Fruit fly (Drosophila melanogaster) whole organism, pupa: Measurements from ENCODE around the gene Adk2.

Experiments used
- CG10348 ChIP-seq: fragments of 200-800 bp; sonication (Bioruptor generic); IDR thresholded peaks from 2 replicates; pipeline ENCODE4 v1.3.6; 2022; ENCODE audit warnings: missing biosample characterization, missing genetic modification characterization
- CG8159 ChIP-seq: fragments of 200-800 bp; sonication (Bioruptor generic); optimal IDR thresholded peaks from 3 replicates; lab custom pipeline; 2018; ENCODE audit warnings: missing biosample characterization, mild to moderate bottlenecking, missing genetic modification characterization, moderate library complexity
- CG9948 ChIP-seq: fragments of 200-800 bp; sonication (Bioruptor generic); optimal IDR thresholded peaks from 2 replicates; lab custom pipeline; 2018; ENCODE audit warnings: missing biosample characterization, mild to moderate bottlenecking, missing genetic modification characterization, moderate library complexity
- EcR ChIP-seq: fragments of 200-800 bp; sonication (Bioruptor generic); optimal IDR thresholded peaks from 3 replicates; lab custom pipeline; 2019; ENCODE audit warnings: missing biosample characterization, missing genetic modification characterization, mild to moderate bottlenecking, moderate library complexity, missing genetic modification reagents
- gl ChIP-seq: fragments of 200-800 bp; sonication (Bioruptor generic); optimal IDR thresholded peaks from 2 replicates; lab custom pipeline; 2018; ENCODE audit warnings: missing biosample characterization, mild to moderate bottlenecking, missing genetic modification characterization

- TF ChIP-seq CG10348 (GFP tag; lab: Robert Waterston, UW) (no peak), CG9948 (tag; lab: Kevin White, UChicago) (no peak), CG8159 (tag; lab: Kevin White, UChicago) (no peak), gl (no peak), EcR (GFP tag; lab: Kevin White, UChicago) (no peak)
Observed at dm6 chr3L:13040849-13041248, 18.4 kb upstream of the Adk2 start.
